Worm (Caenorhabditis elegans) whole organism, young adult: ENCODE measurements around the gene wrt-1.

Source experiments
- F57C9.4 ChIP-seq: sonication (generic microtip); optimal IDR thresholded peaks from 2 replicates; lab custom pipeline; 2017; ENCODE audit warnings: mild to moderate bottlenecking, missing genetic modification characterization, missing compliant biosample characterization
- bed-1 ChIP-seq: fragments of 200-800 bp; sonication (Bioruptor generic); IDR thresholded peaks from 2 replicates; pipeline ENCODE4 v1.3.6; 2022; ENCODE audit warnings: missing genetic modification reagents, missing genetic modification characterization, missing compliant biosample characterization
- ceh-58 ChIP-seq: fragments of 200-800 bp; sonication (Bioruptor generic); IDR thresholded peaks from 2 replicates; pipeline ENCODE4 v1.3.6; 2022; ENCODE audit warnings: missing genetic modification characterization, missing compliant biosample characterization
- dpl-1 ChIP-seq: fragments of 150-350 bp; optimal IDR thresholded peaks from 2 replicates; lab custom pipeline; 2014; ENCODE audit warnings: missing biosample characterization, missing genetic modification reagents, missing genetic modification characterization
- fkh-3 ChIP-seq: sonication (generic microtip); optimal IDR thresholded peaks from 2 replicates; lab custom pipeline; 2016; ENCODE audit warnings: mild to moderate bottlenecking, missing genetic modification characterization, missing compliant biosample characterization
- sptf-2 ChIP-seq: fragments of 200-800 bp; sonication (Bioruptor generic); optimal IDR thresholded peaks from 2 replicates; lab custom pipeline; 2018; ENCODE audit warnings: mild to moderate bottlenecking, missing genetic modification characterization, missing compliant biosample characterization
- unc-62 ChIP-seq: fragments of 150-350 bp; optimal IDR thresholded peaks from 2 replicates; lab custom pipeline; 2014; ENCODE audit warnings: missing biosample characterization, missing genetic modification reagents, missing genetic modification characterization

ce11 chrII:7570820-7571219, 40.0 kb downstream of the wrt-1 start:
- TF ChIP-seq bed-1 (GFP tag; lab: Robert Waterston, UW) (no peak), sptf-2 (GFP tag; lab: Kevin White, UChicago) (no peak), F57C9.4 (tag; lab: Kevin White, UChicago) (no peak), ceh-58 (GFP tag; lab: Robert Waterston, UW) (no peak), dpl-1 (no peak), fkh-3 (tag; lab: Kevin White, UChicago) (no peak), unc-62 (GFP tag; lab: Kevin White, UChicago) (no peak)
